Worm (Caenorhabditis elegans) whole organism, L4 larva: ENCODE measurements around the gene ife-5.

Experiments used
- nhr-77 ChIP-seq: fragments of 150-350 bp; optimal IDR thresholded peaks from 2 replicates; lab custom pipeline; 2014; ENCODE audit warnings: missing biosample characterization, missing genetic modification characterization
- unc-39 ChIP-seq: sonication (generic microtip); optimal IDR thresholded peaks from 2 replicates; lab custom pipeline; 2017; ENCODE audit warnings: missing biosample characterization, missing genetic modification characterization

- no peak for TF ChIP-seq unc-39 (tag; lab: Kevin White, UChicago)
- TF ChIP-seq nhr-77 (tag; lab: Kevin White, UChicago), result no peak
These were observed 38.7 kb upstream of the ife-5 start for ce11 chrII:12241792-12242191.
